Worm (Caenorhabditis elegans) whole organism, L4 larva: ENCODE results near the gene C15F1.2.
A peak's percentile ranks its signal among the peaks of the same experiment; 100 is the strongest.
"Not testable (repeated sequence)": the region's sequence is repeated elsewhere in the genome, so short reads cannot be mapped to it uniquely, and the experiment has no call there.

Experiments used
- F26F4.8 ChIP-seq: fragments of 200-800 bp; sonication (Bioruptor generic); conservative IDR thresholded peaks from 2 replicates; pipeline ENCODE4 v1.3.6; 2022; ENCODE audit warnings: missing genetic modification characterization, missing compliant biosample characterization
- F37D6.2 ChIP-seq: sonication (generic microtip); optimal IDR thresholded peaks from 2 replicates; lab custom pipeline; 2016; ENCODE audit warnings: mild to moderate bottlenecking, missing genetic modification characterization, missing compliant biosample characterization
- T26A8.4 ChIP-seq: fragments of 200-800 bp; sonication (Bioruptor generic); IDR thresholded peaks from 2 replicates; pipeline ENCODE4 v1.3.6; 2022; ENCODE audit warnings: missing genetic modification characterization, missing compliant biosample characterization
- Y5F2A.4 ChIP-seq: fragments of 200-800 bp; sonication (Bioruptor generic); optimal IDR thresholded peaks from 2 replicates; lab custom pipeline; 2018; ENCODE audit warnings: mild to moderate bottlenecking, missing genetic modification characterization, missing compliant biosample characterization
- aha-1 ChIP-seq: fragments of 150-350 bp; peaks from one replicate; lab custom pipeline; 2014; ENCODE audit warnings: missing biosample characterization, missing genetic modification characterization
- ceh-28 ChIP-seq: fragments of 150-350 bp; optimal IDR thresholded peaks from 2 replicates; lab custom pipeline; 2014; ENCODE audit warnings: missing biosample characterization, missing genetic modification reagents, missing genetic modification characterization
- ceh-44 ChIP-seq: fragments of 200-800 bp; sonication (Bioruptor generic); IDR thresholded peaks from 2 replicates; pipeline ENCODE4 v1.3.6; 2022; ENCODE audit warnings: missing genetic modification reagents, missing genetic modification characterization, missing compliant biosample characterization
- ceh-62 ChIP-seq: sonication (generic microtip); optimal IDR thresholded peaks from 2 replicates; lab custom pipeline; 2017; ENCODE audit warnings: missing biosample characterization, missing genetic modification characterization
- ctbp-1 ChIP-seq: fragments of 200-800 bp; sonication (Bioruptor generic); IDR thresholded peaks from 2 replicates; pipeline ENCODE4 v1.3.6; 2022; ENCODE audit warnings: missing genetic modification reagents, missing genetic modification characterization, missing compliant biosample characterization
- daf-12 ChIP-seq: fragments of 150-350 bp; optimal IDR thresholded peaks from 2 replicates; lab custom pipeline; 2014; ENCODE audit warnings: missing biosample characterization, missing genetic modification reagents, missing genetic modification characterization
- daf-16 ChIP-seq, 3 experiments: sonication (generic microtip); optimal IDR thresholded peaks; 2 replicates each; lab custom pipeline; 2016 to 2017; ENCODE audit warnings: missing genetic modification characterization in 3 of 3, missing genetic modification reagents in 3 of 3, mild to moderate bottlenecking in 2 of 3, missing compliant biosample characterization in 2 of 3, missing biosample characterization in 1 of 3, moderate library complexity in 1 of 3
- dmd-6 ChIP-seq: fragments of 200-800 bp; sonication (Bioruptor generic); IDR thresholded peaks from 2 replicates; pipeline ENCODE4 v1.3.6; 2022; ENCODE audit warnings: missing genetic modification reagents, missing genetic modification characterization, missing compliant biosample characterization
- dpl-1 ChIP-seq: fragments of 150-350 bp; optimal IDR thresholded peaks from 2 replicates; lab custom pipeline; 2014; ENCODE audit warnings: missing biosample characterization, missing genetic modification reagents, missing genetic modification characterization
- dve-1 ChIP-seq: sonication (generic microtip); optimal IDR thresholded peaks from 2 replicates; lab custom pipeline; 2017; ENCODE audit warnings: antibody characterized with exemption, mild to moderate bottlenecking, missing genetic modification characterization, missing compliant biosample characterization; ENCODE audit not compliant: insufficient read depth
- egl-43 ChIP-seq: fragments of 200-800 bp; sonication (Bioruptor generic); IDR thresholded peaks from 2 replicates; pipeline ENCODE4 v1.3.6; 2022; ENCODE audit warnings: missing genetic modification reagents, missing genetic modification characterization, missing compliant biosample characterization
- fos-1 ChIP-seq: fragments of 150-350 bp; optimal IDR thresholded peaks from 2 replicates; lab custom pipeline; 2014; ENCODE audit warnings: missing biosample characterization, missing genetic modification characterization
- hif-1 ChIP-seq, 2 experiments: sonication (generic microtip); optimal IDR thresholded peaks; 2 replicates each; lab custom pipeline; 2016 to 2017; ENCODE audit warnings: missing compliant biosample characterization in 2 of 2, missing genetic modification characterization in 2 of 2, missing genetic modification reagents in 2 of 2, missing genotype in 2 of 2, mild to moderate bottlenecking in 1 of 2
- hlh-11 ChIP-seq: fragments of 200-800 bp; sonication (Bioruptor generic); optimal IDR thresholded peaks from 2 replicates; lab custom pipeline; 2018; ENCODE audit warnings: mild to moderate bottlenecking, missing genetic modification characterization, missing compliant biosample characterization
- lin-1 ChIP-seq: fragments of 200-800 bp; sonication (Bioruptor generic); IDR thresholded peaks from 2 replicates; pipeline ENCODE4 v1.3.6; 2022; ENCODE audit warnings: missing genetic modification reagents, missing genetic modification characterization, missing compliant biosample characterization
- lin-29 ChIP-seq: fragments of 200-800 bp; sonication (Bioruptor generic); IDR thresholded peaks from 2 replicates; pipeline ENCODE4 v1.3.6; 2022; ENCODE audit warnings: missing genetic modification reagents, missing genetic modification characterization, missing compliant biosample characterization
- lin-38 ChIP-seq: fragments of 200-800 bp; sonication (Bioruptor generic); IDR thresholded peaks from 2 replicates; pipeline ENCODE4 v1.3.6; 2022; ENCODE audit warnings: missing genetic modification reagents, missing genetic modification characterization, missing compliant biosample characterization
- lsy-2 ChIP-seq, 2 experiments: fragments of 150-350 bp in 1 of 2; sonication (generic microtip) in 1 of 2; optimal IDR thresholded peaks; 2 replicates each; lab custom pipeline; 2014 to 2017; ENCODE audit warnings: missing biosample characterization in 2 of 2, missing genetic modification characterization in 2 of 2
- madf-9 ChIP-seq: fragments of 200-800 bp; sonication (Bioruptor generic); conservative IDR thresholded peaks from 2 replicates; pipeline ENCODE4 v1.3.6; 2022; ENCODE audit warnings: missing genetic modification reagents, missing genetic modification characterization, missing compliant biosample characterization
- mdl-1 ChIP-seq, 2 experiments: fragments of 150-350 bp in 1 of 2; sonication (generic microtip) in 1 of 2; optimal IDR thresholded peaks; 2 replicates each; lab custom pipeline; 2014 to 2017; ENCODE audit warnings: missing biosample characterization in 2 of 2, missing genetic modification characterization in 2 of 2
- mep-1 ChIP-seq: fragments of 150-350 bp; sonication (generic microtip); optimal IDR thresholded peaks from 3 replicates; lab custom pipeline; 2014; ENCODE audit warnings: missing biosample characterization, missing genetic modification characterization
- mes-2 ChIP-seq: sonication (generic microtip); optimal IDR thresholded peaks from 2 replicates; lab custom pipeline; 2016; ENCODE audit warnings: missing genotype, mild to moderate bottlenecking, missing genetic modification characterization, missing compliant biosample characterization; ENCODE audit not compliant: poor library complexity, severe bottlenecking
- mxl-2 ChIP-seq: fragments of 200-800 bp; sonication (Bioruptor generic); conservative IDR thresholded peaks from 2 replicates; pipeline ENCODE4 v1.3.6; 2022; ENCODE audit warnings: missing genetic modification reagents, missing genetic modification characterization, missing compliant biosample characterization
- nhr-10 ChIP-seq: fragments of 150-350 bp; optimal IDR thresholded peaks from 2 replicates; lab custom pipeline; 2014; ENCODE audit warnings: missing biosample characterization, missing genetic modification characterization
- nhr-111 ChIP-seq: fragments of 200-800 bp; sonication (Bioruptor generic); optimal IDR thresholded peaks from 2 replicates; lab custom pipeline; 2018; ENCODE audit warnings: mild to moderate bottlenecking, missing genetic modification characterization, missing compliant biosample characterization
- nhr-28 ChIP-seq: fragments of 150-350 bp; optimal IDR thresholded peaks from 2 replicates; lab custom pipeline; 2014; ENCODE audit warnings: missing biosample characterization, missing genetic modification characterization
- nhr-41 ChIP-seq: fragments of 200-800 bp; sonication (Bioruptor generic); IDR thresholded peaks from 2 replicates; pipeline ENCODE4 v1.3.6; 2022; ENCODE audit warnings: missing genetic modification reagents, missing genetic modification characterization, missing compliant biosample characterization
- nhr-42 ChIP-seq: fragments of 200-800 bp; sonication (Bioruptor generic); IDR thresholded peaks from 2 replicates; pipeline ENCODE4 v1.3.6; 2022; ENCODE audit warnings: missing genetic modification characterization, missing compliant biosample characterization
- nhr-48 ChIP-seq: sonication (generic microtip); optimal IDR thresholded peaks from 2 replicates; lab custom pipeline; 2016; ENCODE audit warnings: mild to moderate bottlenecking, missing genetic modification characterization, missing compliant biosample characterization
- pha-4 ChIP-seq, 2 experiments: fragments of 150-350 bp in 1 of 2; fragments of 200-800 bp in 1 of 2; sonication (Bioruptor generic) in 1 of 2; IDR thresholded peaks in 1 of 2; optimal IDR thresholded peaks in 1 of 2; 2 replicates each; pipeline versions ENCODE4 v1.3.6 to Lab custom; 2014 to 2022; ENCODE audit warnings: missing genetic modification characterization in 2 of 2, missing genetic modification reagents in 2 of 2, missing biosample characterization in 1 of 2, missing compliant biosample characterization in 1 of 2
- skn-1 ChIP-seq: fragments of 150-350 bp; optimal IDR thresholded peaks from 2 replicates; lab custom pipeline; 2014; ENCODE audit warnings: missing biosample characterization, missing genetic modification characterization
- tag-97 ChIP-seq: fragments of 200-800 bp; sonication (Bioruptor generic); IDR thresholded peaks from 2 replicates; pipeline ENCODE4 v1.3.6; 2022; ENCODE audit warnings: missing genetic modification characterization, missing compliant biosample characterization
- unc-39 ChIP-seq: sonication (generic microtip); optimal IDR thresholded peaks from 2 replicates; lab custom pipeline; 2017; ENCODE audit warnings: missing biosample characterization, missing genetic modification characterization
- unc-62 ChIP-seq, 3 experiments: fragments of 150-350 bp in 1 of 3; sonication (generic microtip); optimal IDR thresholded peaks in 2 of 3; peaks in 1 of 3; 1 replicate in 1 of 3; 2 replicates in 2 of 3; lab custom pipeline; 2014 to 2017; ENCODE audit warnings: missing biosample characterization in 3 of 3, missing genetic modification characterization in 3 of 3, missing genetic modification reagents in 3 of 3, missing genotype in 1 of 3
- zag-1 ChIP-seq: fragments of 150-350 bp; optimal IDR thresholded peaks from 2 replicates; lab custom pipeline; 2014; ENCODE audit warnings: missing biosample characterization, missing genetic modification characterization
- ztf-11 ChIP-seq: fragments of 150-350 bp; optimal IDR thresholded peaks from 2 replicates; lab custom pipeline; 2014; ENCODE audit warnings: missing biosample characterization, missing genetic modification characterization
- ztf-7 ChIP-seq: fragments of 150-350 bp; optimal IDR thresholded peaks from 2 replicates; lab custom pipeline; 2014; ENCODE audit warnings: missing biosample characterization, missing genetic modification characterization

The C15F1.2 gene

ce11 chrII:6975725-6976124, 4.0 kb upstream of the C15F1.2 start:
- TF ChIP-seq fos-1 (no peak), dpl-1 (GFP tag; lab: Kevin White, UChicago) (peak; percentile 20), mes-2 (peak; percentile 35), hlh-11 (tag; lab: Kevin White, UChicago) (no peak), skn-1 (tag; lab: Kevin White, UChicago) (no peak), tag-97 (GFP tag; lab: Robert Waterston, UW) (no peak), nhr-48 (tag; lab: Kevin White, UChicago) (no peak), nhr-10 (tag; lab: Kevin White, UChicago) (no peak), mep-1 (tag; lab: Kevin White, UChicago) (no peak), lsy-2 (tag; optimal IDR thresholded peaks at IDR 0.05; lab: Kevin White, UChicago) (peak in 1 of 2 experiments; percentile 62)

ce11 chrII:6977732-6978131, 2.0 kb upstream of the C15F1.2 start, which contains the start of gene C15F1.8:
TSS of gene C15F1.8 (minus strand) at chrII:6977832.
- not testable (repeated sequence) for TF ChIP-seq lin-29 (GFP tag; lab: Robert Waterston, UW); mdl-1 (tag; optimal IDR thresholded peaks at IDR 0.05; lab: Kevin White, UChicago); lin-1 (GFP tag; lab: Robert Waterston, UW)

ce11 chrII:6978908-6979307, 845 bp upstream of the C15F1.2 start:
- TF ChIP-seq dve-1 (tag; lab: Kevin White, UChicago) = no peak
- peak; percentile 11 for TF ChIP-seq nhr-28 (tag; lab: Kevin White, UChicago)

- TF ChIP-seq daf-16 (GFP tag; optimal IDR thresholded peaks at IDR 0.05; lab: Kevin White, UChicago) = no peak
- TF ChIP-seq daf-16 (tag; optimal IDR thresholded peaks at IDR 0.05; lab: Kevin White, UChicago) = no peak
- no peak for TF ChIP-seq ztf-7 (tag; lab: Kevin White, UChicago)
- no peak for TF ChIP-seq pha-4 (GFP tag; IDR thresholded peaks at IDR 0.05; lab: Robert Waterston, UW)
- TF ChIP-seq pha-4 (tag; optimal IDR thresholded peaks at IDR 0.05; lab: Kevin White, UChicago) = no peak
- TF ChIP-seq hif-1 (tag; optimal IDR thresholded peaks at IDR 0.05; lab: Kevin White, UChicago) = no peak
- no peak for TF ChIP-seq nhr-41 (GFP tag; lab: Robert Waterston, UW)
- no peak for TF ChIP-seq daf-12 (tag; lab: Kevin White, UChicago)
- TF ChIP-seq lin-38 (GFP tag; lab: Robert Waterston, UW) = no peak
- TF ChIP-seq ceh-28 = no peak
- no peak for TF ChIP-seq mxl-2 (GFP tag; lab: Robert Waterston, UW)
- no peak for TF ChIP-seq ctbp-1 (GFP tag; lab: Robert Waterston, UW)
- no peak for TF ChIP-seq zag-1 (tag; lab: Kevin White, UChicago)
- no peak for TF ChIP-seq T26A8.4
- no peak for TF ChIP-seq mes-2
- TF ChIP-seq, all 104 proteins: peak for 0
Measured at ce11 chrII:6989830-6990287, 10.1 kb downstream of the C15F1.2 start, which contains the start of gene C15F1.1. TSS of gene C15F1.1 (plus strand) at chrII:6989880.

- TF ChIP-seq dpl-1 (GFP tag; lab: Kevin White, UChicago) (peak; percentile 5), nhr-42 (GFP tag; lab: Robert Waterston, UW) (0 out of 2 replicates have a peak, but pooled peaks have one; percentile 37), egl-43 (GFP tag; lab: Robert Waterston, UW) (no peak), nhr-111 (GFP tag; lab: Kevin White, UChicago) (no peak), lin-29 (GFP tag; lab: Robert Waterston, UW) (no peak), F37D6.2 (tag; lab: Kevin White, UChicago) (peak; percentile 43), ztf-11 (tag; lab: Kevin White, UChicago) (no peak), unc-39 (no peak), unc-62 (GFP tag; optimal IDR thresholded peaks at IDR 0.05 in 1 of 2; lab: Kevin White, UChicago) (peak in 1 of 2 experiments; percentile 66), unc-62 (tag; optimal IDR thresholded peaks at IDR 0.05; lab: Kevin White, UChicago) (no peak), madf-9 (no peak), aha-1 (tag; lab: Kevin White, UChicago) (no peak), tag-97 (GFP tag; lab: Robert Waterston, UW) (no peak), mdl-1 (tag; optimal IDR thresholded peaks at IDR 0.05; lab: Kevin White, UChicago) (peak in 1 of 2 experiments; percentile 5), Y5F2A.4 (GFP tag; lab: Kevin White, UChicago) (no peak), ceh-62 (tag; lab: Kevin White, UChicago) (no peak), F26F4.8 (GFP tag; lab: Robert Waterston, UW) (no peak), hlh-11 (tag; lab: Kevin White, UChicago) (peak; percentile 33), hif-1 (tag; optimal IDR thresholded peaks at IDR 0.05; lab: Kevin White, UChicago) (peak in 1 of 2 experiments; percentile 33), ceh-44 (GFP tag; lab: Robert Waterston, UW) (no peak), dmd-6 (GFP tag; lab: Robert Waterston, UW) (peak; percentile 44), lsy-2 (tag; optimal IDR thresholded peaks at IDR 0.05; lab: Kevin White, UChicago) (peak in 1 of 2 experiments; percentile 66)
Measured at ce11 chrII:6992949-6993348, 13.2 kb downstream of the C15F1.2 start.
